Comparison of ENCODE assay signal across 2 fruit fly cellular contexts in genomic region chr3R:9390201-9390600, dm6.
A peak's percentile ranks its signal among the peaks of the same experiment; 100 is the strongest.
TF ChIP-seq lines count a peak whose summit lies in the region.

No protein-coding gene starts in this region.

- TF ChIP-seq CTCF in whole organism, embryonic (GFP tag; optimal IDR thresholded peaks at IDR 0.05; lab: Kevin White, UChicago), result no peak

TF ChIP-seq in whole organism, embryonic, 481 proteins besides CTCF, POLR2A, EP300 and RAD21 (continues in another document):
- TF ChIP-seq eyg (GFP tag; optimal IDR thresholded peaks at IDR 0.05; lab: Kevin White, UChicago), result no peak
- peak; percentile 22 for TF ChIP-seq CG10431 (GFP tag; optimal IDR thresholded peaks at IDR 0.05; lab: Kevin White, UChicago)
- no peak for TF ChIP-seq fru (optimal IDR thresholded peaks at IDR 0.05; lab: Kevin White, UChicago)
- peak; percentile 65 for TF ChIP-seq Med (GFP tag; lab: Kevin White, UChicago)
- no peak for TF ChIP-seq btn (GFP tag; optimal IDR thresholded peaks at IDR 0.05; lab: Kevin White, UChicago)
- no peak for TF ChIP-seq Camta (GFP tag; optimal IDR thresholded peaks at IDR 0.05; lab: Kevin White, UChicago)
- peak; percentile 32 for TF ChIP-seq CG1233 (GFP tag; optimal IDR thresholded peaks at IDR 0.05; lab: Kevin White, UChicago)
- no peak for TF ChIP-seq Chrac-16 (GFP tag; optimal IDR thresholded peaks at IDR 0.05; lab: Kevin White, UChicago)
- no peak for TF ChIP-seq cg (GFP tag; optimal IDR thresholded peaks at IDR 0.05; lab: Kevin White, UChicago)
- TF ChIP-seq wek (GFP tag; optimal IDR thresholded peaks at IDR 0.05; lab: Kevin White, UChicago), result no peak
- TF ChIP-seq CG7839 (tag; optimal IDR thresholded peaks at IDR 0.05; lab: Kevin White, UChicago), result peak; percentile 0
- peak; percentile 63 for TF ChIP-seq Vsx1 (GFP tag; optimal IDR thresholded peaks at IDR 0.05; lab: Kevin White, UChicago)
- TF ChIP-seq CG32772 (GFP tag; IDR thresholded peaks at IDR 0.05; lab: Robert Waterston, UW), result no peak
- no peak for TF ChIP-seq pan (optimal IDR thresholded peaks at IDR 0.05; lab: Kevin White, UChicago)
- TF ChIP-seq pan (GFP tag; optimal IDR thresholded peaks at IDR 0.05 in 1 of 2, IDR thresholded peaks at IDR 0.05 in 1 of 2), result peak in 1 of 2 experiments; percentile 5
- TF ChIP-seq Atf6 (GFP tag; IDR thresholded peaks at IDR 0.05; lab: Robert Waterston, UW), result no peak
- TF ChIP-seq CG2712 (tag; optimal IDR thresholded peaks at IDR 0.05; lab: Kevin White, UChicago), result peak; percentile 2
- no peak for TF ChIP-seq CG11456 (GFP tag; IDR thresholded peaks at IDR 0.05; lab: Robert Waterston, UW)
- 0 out of 2 replicates have a peak, but pooled peaks have one; percentile 9 for TF ChIP-seq E2f2 (GFP tag; IDR thresholded peaks at IDR 0.05; lab: Robert Waterston, UW)
- peak; percentile 57 for TF ChIP-seq MTF-1 (GFP tag; optimal IDR thresholded peaks at IDR 0.05; lab: Kevin White, UChicago; ENCODE audit: borderline replicate concordance)
- TF ChIP-seq Asciz (GFP tag; optimal IDR thresholded peaks at IDR 0.05; lab: Kevin White, UChicago), result peak; percentile 4
- peak; percentile 54 for TF ChIP-seq caup (GFP tag; optimal IDR thresholded peaks at IDR 0.05; lab: Kevin White, UChicago; ENCODE audit: severe bottlenecking)
- TF ChIP-seq Hmr (GFP tag; optimal IDR thresholded peaks at IDR 0.05; lab: Kevin White, UChicago), result peak; percentile 64
- peak; percentile 51 for TF ChIP-seq CG33557 (GFP tag; optimal IDR thresholded peaks at IDR 0.05; lab: Kevin White, UChicago)
- peak; percentile 9 for TF ChIP-seq gem (tag; optimal IDR thresholded peaks at IDR 0.05; lab: Kevin White, UChicago)
- TF ChIP-seq Eip74EF (GFP tag; optimal IDR thresholded peaks at IDR 0.05; lab: Kevin White, UChicago), result no peak
- TF ChIP-seq CG2199 (GFP tag; IDR thresholded peaks at IDR 0.05; lab: Robert Waterston, UW), result no peak
- no peak for TF ChIP-seq CG6175 (GFP tag; IDR thresholded peaks at IDR 0.05; lab: Robert Waterston, UW)
- peak; percentile 18 for TF ChIP-seq Blimp-1 (GFP tag; optimal IDR thresholded peaks at IDR 0.05; lab: Kevin White, UChicago)
- TF ChIP-seq CG11398 (GFP tag; optimal IDR thresholded peaks at IDR 0.05; lab: Kevin White, UChicago), result no peak
- peak; percentile 34 for TF ChIP-seq CG13894 (tag; optimal IDR thresholded peaks at IDR 0.05; lab: Kevin White, UChicago)
- TF ChIP-seq CG15269 (tag; optimal IDR thresholded peaks at IDR 0.05; lab: Kevin White, UChicago), result peak; percentile 5
- peak; percentile 46 for TF ChIP-seq CG17568 (GFP tag; optimal IDR thresholded peaks at IDR 0.05; lab: Kevin White, UChicago)
- TF ChIP-seq CG3407 (GFP tag; optimal IDR thresholded peaks at IDR 0.05; lab: Kevin White, UChicago), result peak; percentile 30
- no peak for TF ChIP-seq Mes4 (GFP tag; optimal IDR thresholded peaks at IDR 0.05; lab: Kevin White, UChicago)
- TF ChIP-seq tin (GFP tag; optimal IDR thresholded peaks at IDR 0.05; lab: Kevin White, UChicago), result no peak
- TF ChIP-seq CG8290 (GFP tag; optimal IDR thresholded peaks at IDR 0.05; lab: Kevin White, UChicago), result no peak
- TF ChIP-seq CG8290 (tag; optimal IDR thresholded peaks at IDR 0.05; lab: Kevin White, UChicago), result peak in 1 of 2 experiments; percentile 14
- no peak for TF ChIP-seq yki (optimal IDR thresholded peaks at IDR 0.05; lab: Kevin White, UChicago)
- TF ChIP-seq Ssrp (tag; optimal IDR thresholded peaks at IDR 0.05; lab: Kevin White, UChicago), result no peak
- TF ChIP-seq prd (optimal IDR thresholded peaks at IDR 0.05; lab: Kevin White, UChicago), result no peak
- no peak for TF ChIP-seq prd (GFP tag; IDR thresholded peaks at IDR 0.05; lab: Robert Waterston, UW)
- TF ChIP-seq CG4707 (GFP tag; optimal IDR thresholded peaks at IDR 0.05; lab: Kevin White, UChicago), result peak; percentile 17
- TF ChIP-seq kay (GFP tag; optimal IDR thresholded peaks at IDR 0.05; lab: Kevin White, UChicago), result no peak
- TF ChIP-seq CG7987 (GFP tag; optimal IDR thresholded peaks at IDR 0.05; lab: Kevin White, UChicago), result peak; percentile 37
- TF ChIP-seq inv (GFP tag; IDR thresholded peaks at IDR 0.05; lab: Robert Waterston, UW; ENCODE audit: partially characterized antibody), result no peak

TF ChIP-seq in whole organism, prepupa, 60 proteins besides CTCF, POLR2A, EP300 and RAD21:
- peak; percentile 93 for TF ChIP-seq fkh (GFP tag; optimal IDR thresholded peaks at IDR 0.05; lab: Kevin White, UChicago)
- TF ChIP-seq CG6854 (GFP tag; optimal IDR thresholded peaks at IDR 0.05; lab: Kevin White, UChicago), result no peak
TF ChIP-seq in whole organism, prepupa: peak in this region for 1.

Comparison
In these comparisons a context has a peak if more than half of its experiments do, and no peak if none do; other contexts are left out.
1. Of the 7 proteins assayed by ChIP-seq in both whole organism, embryonic and whole organism, prepupa: peak only in whole organism, embryonic: Blimp-1; only in whole organism, prepupa: none; in both: none; in neither: 6.